Fruit fly (Drosophila melanogaster) whole organism, prepupa: ENCODE results near the gene galectin.

ENCODE experiments used
- Blimp-1 ChIP-seq: fragments of 200-800 bp; sonication (Bioruptor generic); optimal IDR thresholded peaks from 3 replicates; lab custom pipeline; 2017; ENCODE audit warnings: missing biosample characterization, missing genetic modification characterization, mild to moderate bottlenecking, moderate library complexity, missing genetic modification reagents
- CG10631 ChIP-seq: fragments of 200-800 bp; sonication (Bioruptor generic); optimal IDR thresholded peaks from 2 replicates; lab custom pipeline; 2016; ENCODE audit warnings: missing biosample characterization, missing genetic modification characterization
- CG10669 ChIP-seq: fragments of 200-800 bp; sonication (Bioruptor generic); optimal IDR thresholded peaks from 3 replicates; lab custom pipeline; 2018; ENCODE audit warnings: missing biosample characterization, mild to moderate bottlenecking, missing genetic modification characterization, moderate library complexity
- CG11762 ChIP-seq: fragments of 200-800 bp; sonication (Bioruptor generic); optimal IDR thresholded peaks from 3 replicates; lab custom pipeline; 2016; ENCODE audit warnings: missing biosample characterization, missing genetic modification characterization; ENCODE audit not compliant: insufficient read depth
- CG15336 ChIP-seq: fragments of 200-800 bp; sonication (Bioruptor generic); IDR thresholded peaks from 2 replicates; pipeline ENCODE4 v1.3.6; 2022; ENCODE audit warnings: missing biosample characterization, missing genetic modification characterization
- CG1621 ChIP-seq: fragments of 200-800 bp; sonication (Bioruptor generic); optimal IDR thresholded peaks from 3 replicates; lab custom pipeline; 2018; ENCODE audit warnings: missing biosample characterization, mild to moderate bottlenecking, missing genetic modification characterization
- CG16779 ChIP-seq: fragments of 200-800 bp; sonication (Bioruptor generic); optimal IDR thresholded peaks from 3 replicates; lab custom pipeline; 2017; ENCODE audit warnings: missing biosample characterization, mild to moderate bottlenecking, missing genetic modification characterization
- CG3032 ChIP-seq: fragments of 200-800 bp; optimal IDR thresholded peaks from 2 replicates; lab custom pipeline; 2019; ENCODE audit warnings: missing biosample characterization, mild to moderate bottlenecking, missing genetic modification characterization, moderate library complexity
- CG31627 ChIP-seq: fragments of 200-800 bp; sonication (Bioruptor generic); optimal IDR thresholded peaks from 3 replicates; lab custom pipeline; 2016; ENCODE audit warnings: missing biosample characterization, missing genetic modification characterization
- CG32006 ChIP-seq: fragments of 200-800 bp; sonication (Bioruptor generic); optimal IDR thresholded peaks from 3 replicates; lab custom pipeline; 2017; ENCODE audit warnings: missing biosample characterization, mild to moderate bottlenecking, missing genetic modification characterization
- CG34406 ChIP-seq: fragments of 200-800 bp; sonication (Bioruptor generic); optimal IDR thresholded peaks from 3 replicates; lab custom pipeline; 2016; ENCODE audit warnings: missing biosample characterization, missing genetic modification characterization
- CG3919 ChIP-seq: fragments of 200-800 bp; sonication (Bioruptor generic); optimal IDR thresholded peaks from 3 replicates; lab custom pipeline; 2016; ENCODE audit warnings: missing biosample characterization, missing genetic modification characterization
- CG6163 ChIP-seq: fragments of 200-800 bp; sonication (Bioruptor generic); IDR thresholded peaks from 3 replicates; pipeline ENCODE4 v1.3.6; 2022; ENCODE audit warnings: missing biosample characterization, missing genetic modification characterization
- CG6854 ChIP-seq: fragments of 200-800 bp; sonication (Bioruptor generic); optimal IDR thresholded peaks from 2 replicates; lab custom pipeline; 2017; ENCODE audit warnings: missing biosample characterization, mild to moderate bottlenecking, missing genetic modification characterization
- CG8119 ChIP-seq: fragments of 200-800 bp; sonication (Bioruptor generic); IDR thresholded peaks from 3 replicates; pipeline ENCODE4 v1.3.6; 2022; ENCODE audit warnings: missing biosample characterization, missing genetic modification characterization
- CG8319 ChIP-seq: fragments of 200-800 bp; sonication (Bioruptor generic); optimal IDR thresholded peaks from 3 replicates; lab custom pipeline; 2016; ENCODE audit warnings: missing biosample characterization, missing genetic modification characterization
- CG8632 ChIP-seq: fragments of 200-800 bp; sonication (Bioruptor generic); optimal IDR thresholded peaks from 3 replicates; lab custom pipeline; 2016; ENCODE audit warnings: missing biosample characterization, missing genetic modification characterization
- CG9139 ChIP-seq: fragments of 200-800 bp; sonication (Bioruptor generic); optimal IDR thresholded peaks from 3 replicates; lab custom pipeline; 2017; ENCODE audit warnings: missing biosample characterization, mild to moderate bottlenecking, missing genetic modification characterization
- Eip75B ChIP-seq: fragments of 200-800 bp; sonication (Bioruptor generic); optimal IDR thresholded peaks from 3 replicates; lab custom pipeline; 2016; ENCODE audit warnings: missing biosample characterization, missing genetic modification characterization
- Eip78C ChIP-seq: fragments of 200-800 bp; sonication (Bioruptor generic); peaks from one replicate; lab custom pipeline; 2016; ENCODE audit warnings: missing biosample characterization, missing genetic modification characterization
- Ets21C ChIP-seq: fragments of 200-800 bp; sonication (Bioruptor generic); optimal IDR thresholded peaks from 3 replicates; lab custom pipeline; 2016; ENCODE audit warnings: missing biosample characterization, missing genetic modification characterization
- Hr38 ChIP-seq: sonication (Bioruptor generic); optimal IDR thresholded peaks from 2 replicates; lab custom pipeline; 2016; ENCODE audit warnings: missing biosample characterization, missing genetic modification characterization
- Hr4 ChIP-seq: fragments of 200-800 bp; sonication (Bioruptor generic); optimal IDR thresholded peaks from 3 replicates; lab custom pipeline; 2016; ENCODE audit warnings: missing biosample characterization, missing genetic modification characterization
- Lpt ChIP-seq: fragments of 200-800 bp; sonication (Bioruptor generic); optimal IDR thresholded peaks from 3 replicates; lab custom pipeline; 2016; ENCODE audit warnings: missing biosample characterization, missing genetic modification characterization
- Met ChIP-seq: fragments of 200-800 bp; sonication (Bioruptor generic); optimal IDR thresholded peaks from 3 replicates; lab custom pipeline; 2016; ENCODE audit warnings: missing biosample characterization, missing genetic modification characterization
- Sox15 ChIP-seq: fragments of 200-800 bp; sonication (Bioruptor generic); optimal IDR thresholded peaks from 3 replicates; lab custom pipeline; 2016; ENCODE audit warnings: missing biosample characterization, missing genetic modification characterization
- acj6 ChIP-seq: fragments of 200-800 bp; sonication (Bioruptor generic); optimal IDR thresholded peaks from 3 replicates; lab custom pipeline; 2016; ENCODE audit warnings: missing biosample characterization, missing genetic modification characterization
- dsx ChIP-seq: fragments of 200-800 bp; optimal IDR thresholded peaks from 3 replicates; lab custom pipeline; 2019; ENCODE audit warnings: missing biosample characterization, mild to moderate bottlenecking, missing genetic modification characterization, moderate library complexity; ENCODE audit not compliant: poor library complexity, severe bottlenecking
- eg ChIP-seq: fragments of 200-800 bp; sonication (Bioruptor generic); IDR thresholded peaks from 3 replicates; pipeline ENCODE4 v1.3.6; 2022; ENCODE audit warnings: missing biosample characterization, missing genetic modification characterization
- fd85E ChIP-seq: fragments of 200-800 bp; sonication (Bioruptor generic); optimal IDR thresholded peaks from 3 replicates; lab custom pipeline; 2016; ENCODE audit warnings: missing biosample characterization, missing genetic modification characterization
- fkh ChIP-seq: fragments of 200-800 bp; sonication (Bioruptor generic); optimal IDR thresholded peaks from 3 replicates; lab custom pipeline; 2017; ENCODE audit warnings: missing biosample characterization, mild to moderate bottlenecking, missing genetic modification characterization, moderate library complexity
- lz ChIP-seq: fragments of 200-800 bp; sonication (Bioruptor generic); optimal IDR thresholded peaks from 3 replicates; lab custom pipeline; 2016; ENCODE audit warnings: missing biosample characterization, missing genetic modification characterization
- net ChIP-seq: fragments of 200-800 bp; sonication (Bioruptor generic); optimal IDR thresholded peaks from 3 replicates; lab custom pipeline; 2016; ENCODE audit warnings: missing biosample characterization, missing genetic modification characterization
- ss ChIP-seq, 2 experiments: fragments of 200-800 bp; sonication (Bioruptor generic); optimal IDR thresholded peaks; 2 replicates in 1 of 2; 3 replicates in 1 of 2; lab custom pipeline; 2017 to 2018; ENCODE audit warnings: mild to moderate bottlenecking in 2 of 2, missing biosample characterization in 2 of 2, missing genetic modification characterization in 2 of 2, moderate library complexity in 1 of 2
- svp ChIP-seq: fragments of 200-800 bp; sonication (Bioruptor generic); peaks from one replicate; lab custom pipeline; 2016; ENCODE audit warnings: missing biosample characterization, missing genetic modification characterization
- vri ChIP-seq: fragments of 200-800 bp; sonication (Bioruptor generic); optimal IDR thresholded peaks from 3 replicates; lab custom pipeline; 2016; ENCODE audit warnings: missing biosample characterization, mild to moderate bottlenecking, missing genetic modification characterization

galectin gene

dm6 chr2L:121456-121831 is 49.9 kb downstream of the galectin start, which contains the start of gene CG4822:
Gene CG4822, minus strand, starts transcription at chr2L:121754.
- TF ChIP-seq CG10631 (no peak), CG32006 (no peak), CG1621 (tag; lab: Kevin White, UChicago) (no peak), CG8119 (GFP tag; lab: Robert Waterston, UW) (peak; percentile 61; the same call in 2 of the 3 replicates), CG11762 (no peak), ss (GFP tag; optimal IDR thresholded peaks at IDR 0.05; lab: Kevin White, UChicago) (peak; percentile 10 to 23), CG8632 (GFP tag; lab: Kevin White, UChicago) (no peak), CG6854 (GFP tag; lab: Kevin White, UChicago) (no peak), eg (GFP tag; lab: Robert Waterston, UW) (no peak; the same call in 2 of the 3 replicates), fd85E (no peak), CG15336 (GFP tag; lab: Robert Waterston, UW) (peak; percentile 52; the same call in 1 of the 2 replicates), CG3919 (no peak), Hr4 (GFP tag; lab: Kevin White, UChicago) (no peak), CG10669 (no peak), lz (GFP tag; lab: Kevin White, UChicago) (no peak), fkh (GFP tag; lab: Kevin White, UChicago) (peak; percentile 30), vri (no peak), Met (GFP tag; lab: Kevin White, UChicago) (no peak), acj6 (no peak), Lpt (peak; percentile 80), dsx (GFP tag; lab: Kevin White, UChicago) (no peak), svp (GFP tag; lab: Kevin White, UChicago) (no peak), CG31627 (GFP tag; lab: Kevin White, UChicago) (no peak), Sox15 (GFP tag; lab: Kevin White, UChicago) (no peak), CG6163 (GFP tag; lab: Robert Waterston, UW) (peak; percentile 58; the same call in 2 of the 3 replicates), CG8319 (GFP tag; lab: Kevin White, UChicago) (no peak), CG16779 (tag; lab: Kevin White, UChicago) (peak; percentile 44), CG3032 (tag; lab: Kevin White, UChicago) (no peak), Eip75B (GFP tag; lab: Kevin White, UChicago) (no peak), net (GFP tag; lab: Kevin White, UChicago) (no peak), CG34406 (GFP tag; lab: Kevin White, UChicago) (no peak), CG9139 (no peak), Hr38 (no peak)

- TF ChIP-seq Blimp-1: no peak
- TF ChIP-seq Eip78C: peak; percentile 68
- TF ChIP-seq CG8632 (GFP tag; lab: Kevin White, UChicago): no peak
- TF ChIP-seq Ets21C (GFP tag; lab: Kevin White, UChicago): no peak
- no peak for TF ChIP-seq Lpt
- TF ChIP-seq Hr4 (GFP tag; lab: Kevin White, UChicago): no peak
- TF ChIP-seq CG3032 (tag; lab: Kevin White, UChicago): no peak
- TF ChIP-seq vri: no peak
- TF ChIP-seq CG32006: no peak
These were observed 50.8 kb downstream of the galectin start for dm6 chr2L:122167-123006.

dm6 chr2L:123007-123327 is 51.4 kb downstream of the galectin start:
- TF ChIP-seq CG10631: no peak
